Worm (Caenorhabditis elegans): ENCODE results near the gene flad-1.

The flad-1 gene

DNA sequence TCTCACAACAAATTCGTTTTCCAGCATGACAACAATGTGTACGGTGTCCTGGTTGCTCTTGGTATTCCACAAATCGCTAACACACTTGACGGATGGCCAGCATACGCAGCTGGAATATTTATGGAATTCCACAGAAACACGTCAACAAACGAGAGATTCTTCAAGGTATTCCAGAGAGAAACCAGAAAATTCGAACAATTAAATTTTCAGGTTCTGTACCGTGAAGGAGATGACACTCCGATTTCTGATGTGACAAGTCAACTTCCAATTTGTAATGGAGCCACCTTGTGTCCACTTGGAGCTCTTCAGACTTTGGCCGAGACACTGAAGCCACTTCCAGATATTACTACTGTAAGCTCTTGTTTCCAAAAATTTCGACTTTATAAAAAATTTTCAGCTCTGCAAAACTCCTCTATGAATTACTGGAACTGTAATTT lies 10.0 kb upstream of the flad-1 start:
- TF ChIP-seq lin-39 (tag; optimal IDR thresholded peaks at IDR 0.05) (no peak), ztf-4 (tag; optimal IDR thresholded peaks at IDR 0.05) (no peak), nhr-43 (tag; optimal IDR thresholded peaks at IDR 0.05; ENCODE audit: poor library complexity, severe bottlenecking) (peak; percentile 60), nhr-237 (tag; optimal IDR thresholded peaks at IDR 0.05) (no peak), lsy-12 (tag; optimal IDR thresholded peaks at IDR 0.05) (peak; percentile 29), ceh-82 (tag; optimal IDR thresholded peaks at IDR 0.05) (no peak), unc-62 (GFP tag; optimal IDR thresholded peaks at IDR 0.05) (no peak), elt-2 (tag; optimal IDR thresholded peaks at IDR 0.05) (peak; percentile 11), ama-1 (optimal IDR thresholded peaks at IDR 0.05) (peak; percentile 92), egl-27 (tag; optimal IDR thresholded peaks at IDR 0.05) (no peak)

DNA sequence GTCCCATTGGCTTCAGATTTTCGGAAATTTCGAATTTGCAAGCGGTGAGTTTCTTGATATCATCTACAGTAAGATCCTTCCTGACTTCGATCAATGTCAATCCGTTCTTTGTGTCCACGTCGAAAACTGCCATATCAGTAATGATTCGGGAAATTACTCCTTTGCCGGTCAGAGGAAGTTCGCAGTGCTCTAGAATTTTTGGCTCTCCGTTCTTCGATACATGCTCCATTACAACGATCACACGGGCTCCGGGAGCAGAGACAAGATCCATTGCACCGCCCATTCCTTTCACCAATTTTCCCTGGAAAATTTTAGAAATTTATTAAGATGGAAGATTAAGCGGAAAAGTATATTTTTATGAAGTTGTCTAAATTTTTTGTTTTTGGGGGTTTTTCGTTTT lies 9.4 kb upstream of the flad-1 start:
- no peak for TF ChIP-seq mml-1 (tag; optimal IDR thresholded peaks at IDR 0.05)
- TF ChIP-seq ceh-82 (tag; optimal IDR thresholded peaks at IDR 0.05): no peak
- TF ChIP-seq nhr-43 (tag; optimal IDR thresholded peaks at IDR 0.05; ENCODE audit: poor library complexity, severe bottlenecking): peak; percentile 41
- peak; percentile 86 for TF ChIP-seq ama-1 (optimal IDR thresholded peaks at IDR 0.05)

DNA sequence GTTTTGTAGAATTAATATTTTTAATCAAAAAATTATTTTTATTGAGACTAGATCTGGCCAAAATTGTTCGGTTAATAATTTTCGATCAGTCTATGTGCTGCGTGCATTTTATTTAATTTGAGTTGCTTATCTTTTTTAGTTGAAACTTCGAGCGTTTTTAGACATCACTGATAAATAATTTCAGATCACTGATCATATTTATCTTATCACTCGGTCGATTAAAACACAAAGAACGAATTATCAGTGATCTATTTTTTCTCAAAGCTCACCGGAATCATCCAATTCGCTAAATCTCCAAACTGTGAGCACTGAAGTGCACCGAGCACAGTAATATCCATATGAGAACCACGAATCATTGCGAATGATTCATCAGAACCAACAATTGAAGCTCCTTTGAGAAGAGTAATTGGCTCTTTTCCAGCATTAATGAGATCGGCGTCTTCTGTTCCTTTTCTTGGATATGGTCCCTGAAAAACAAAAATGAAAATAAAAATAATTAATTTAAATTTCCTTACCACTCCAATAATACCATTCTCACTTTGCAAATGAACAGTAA lies 8.8 kb upstream of the flad-1 start:
- no peak for TF ChIP-seq elt-1 (tag; optimal IDR thresholded peaks at IDR 0.05)
- TF ChIP-seq pha-4 (tag; optimal IDR thresholded peaks at IDR 0.05): peak; percentile 38
- no peak for TF ChIP-seq nhr-11 (tag; optimal IDR thresholded peaks at IDR 0.05)
- no peak for TF ChIP-seq ztf-11 (tag; optimal IDR thresholded peaks at IDR 0.05)
- TF ChIP-seq egl-27 (tag; optimal IDR thresholded peaks at IDR 0.05): no peak
- no peak for TF ChIP-seq lin-15B (tag; optimal IDR thresholded peaks at IDR 0.05)
- TF ChIP-seq unc-39 (tag; optimal IDR thresholded peaks at IDR 0.05): no peak
- TF ChIP-seq aly-2 (tag; optimal IDR thresholded peaks at IDR 0.05): no peak
- TF ChIP-seq nhr-76 (tag; optimal IDR thresholded peaks at IDR 0.05): no peak
- TF ChIP-seq nhr-43 (tag; optimal IDR thresholded peaks at IDR 0.05; ENCODE audit: poor library complexity, severe bottlenecking): no peak
- peak; percentile 82 for TF ChIP-seq pqm-1 (tag; optimal IDR thresholded peaks at IDR 0.05)
- TF ChIP-seq R02D3.7 (tag; optimal IDR thresholded peaks at IDR 0.05): no peak
- TF ChIP-seq nhr-67 (tag; optimal IDR thresholded peaks at IDR 0.05): no peak
- TF ChIP-seq lsy-12 (tag; optimal IDR thresholded peaks at IDR 0.05): no peak
- TF ChIP-seq mml-1 (tag; optimal IDR thresholded peaks at IDR 0.05): no peak
- TF ChIP-seq ama-1 (optimal IDR thresholded peaks at IDR 0.05): peak; percentile 37
- TF ChIP-seq skn-1 (tag; optimal IDR thresholded peaks at IDR 0.05): no peak
- TF ChIP-seq nhr-12 (tag; optimal IDR thresholded peaks at IDR 0.05): no peak
- TF ChIP-seq elt-2 (tag; optimal IDR thresholded peaks at IDR 0.05): peak; percentile 83

DNA sequence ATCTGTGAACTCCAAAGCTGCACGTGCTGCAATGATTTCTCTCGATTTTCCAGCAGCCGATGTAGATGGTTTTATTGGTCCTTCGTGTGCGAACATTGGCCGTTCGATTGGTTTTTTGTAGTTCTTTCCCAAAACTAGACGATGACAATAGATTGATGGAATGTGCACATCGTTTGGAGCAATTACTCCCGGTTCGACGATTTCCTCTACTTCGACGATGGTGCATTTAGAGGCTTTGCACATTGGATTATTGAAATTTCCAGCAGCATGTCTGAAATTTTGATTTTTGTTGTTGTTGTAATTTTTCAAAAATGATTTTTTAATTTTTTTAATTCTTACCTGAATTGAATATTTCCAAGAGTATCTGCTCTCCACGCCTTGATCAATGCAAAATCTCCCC lies 8.3 kb upstream of the flad-1 start:
- TF ChIP-seq ama-1 (optimal IDR thresholded peaks at IDR 0.05) (peak; percentile 55), hmg-11 (tag; optimal IDR thresholded peaks at IDR 0.05) (no peak)

DNA sequence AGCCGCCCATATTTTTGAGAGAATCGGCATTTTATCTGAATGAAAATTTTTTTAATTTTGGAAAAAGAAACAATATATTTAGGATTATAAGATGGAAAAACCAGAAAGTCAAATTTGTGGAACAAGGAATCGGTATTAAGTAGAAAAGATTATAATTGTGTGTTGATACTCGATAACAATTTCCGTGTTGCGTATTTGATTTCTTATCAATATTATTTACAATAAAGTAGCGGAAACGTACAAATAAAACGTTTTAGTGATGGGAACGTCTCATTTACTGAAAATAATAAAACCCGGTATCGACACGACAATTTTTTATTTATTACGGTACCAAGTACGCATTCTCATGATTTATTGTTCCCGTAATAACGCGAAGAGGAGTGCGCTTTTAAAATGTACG lies 7.1 kb upstream of the flad-1 start, which contains the start of gene C05C10.3:
C05C10.3 (minus strand) TSS at position 35 of the 400 bp plus-strand sequence.
- no peak for TF ChIP-seq nhr-12 (tag; optimal IDR thresholded peaks at IDR 0.05)
- no peak for TF ChIP-seq elt-1 (tag; optimal IDR thresholded peaks at IDR 0.05)
- TF ChIP-seq pha-4 (tag; optimal IDR thresholded peaks at IDR 0.05): peak; percentile 6
- TF ChIP-seq pqm-1 (tag; optimal IDR thresholded peaks at IDR 0.05): peak; percentile 75
- peak; percentile 60 for TF ChIP-seq elt-2 (tag; optimal IDR thresholded peaks at IDR 0.05)
- TF ChIP-seq fkh-10 (GFP tag; optimal IDR thresholded peaks at IDR 0.05): no peak
- TF ChIP-seq hmg-11 (tag; optimal IDR thresholded peaks at IDR 0.05): no peak
- no peak for TF ChIP-seq unc-39 (tag; optimal IDR thresholded peaks at IDR 0.05)
- TF ChIP-seq mml-1 (tag; optimal IDR thresholded peaks at IDR 0.05): no peak
- no peak for TF ChIP-seq egl-27 (tag; optimal IDR thresholded peaks at IDR 0.05)
- no peak for TF ChIP-seq snpc-4 (tag; optimal IDR thresholded peaks at IDR 0.05)

DNA sequence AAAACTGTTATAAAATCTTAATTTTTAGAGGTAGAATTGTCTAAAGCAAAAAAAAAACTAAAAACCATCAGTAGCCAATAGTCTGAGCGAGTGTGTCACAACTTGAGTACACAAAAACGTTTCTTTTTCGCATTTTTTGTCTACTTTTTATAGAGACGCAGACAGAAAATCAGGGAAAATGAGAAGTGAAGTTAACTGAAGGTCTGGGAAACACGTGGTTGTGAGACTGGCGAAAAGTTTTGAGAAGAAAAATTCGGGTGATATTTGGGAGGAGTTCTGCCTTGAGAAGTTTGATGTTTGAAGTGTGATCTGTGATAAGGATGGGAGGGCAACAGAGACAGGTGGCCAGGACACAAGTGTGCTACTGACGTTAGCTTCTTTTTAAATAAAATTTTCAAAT lies 6.3 kb upstream of the flad-1 start:
- TF ChIP-seq nhr-11 (tag; optimal IDR thresholded peaks at IDR 0.05): peak; percentile 94
- no peak for TF ChIP-seq mml-1 (tag; optimal IDR thresholded peaks at IDR 0.05)
- TF ChIP-seq ztf-4 (tag; optimal IDR thresholded peaks at IDR 0.05): no peak
- TF ChIP-seq ceh-16 (tag; optimal IDR thresholded peaks at IDR 0.05): no peak
- TF ChIP-seq fkh-10 (GFP tag; optimal IDR thresholded peaks at IDR 0.05): no peak
- peak; percentile 75 for TF ChIP-seq nfya-1 (tag; optimal IDR thresholded peaks at IDR 0.05; ENCODE audit: insufficient read depth)
- peak; percentile 65 for TF ChIP-seq mdl-1 (tag; optimal IDR thresholded peaks at IDR 0.05)
- peak; percentile 75 for TF ChIP-seq elt-2 (tag; optimal IDR thresholded peaks at IDR 0.05)
- no peak for TF ChIP-seq ztf-11 (tag; optimal IDR thresholded peaks at IDR 0.05)
- TF ChIP-seq unc-39 (tag; optimal IDR thresholded peaks at IDR 0.05): no peak
- TF ChIP-seq snpc-4 (tag; optimal IDR thresholded peaks at IDR 0.05): no peak
- TF ChIP-seq nhr-237 (tag; optimal IDR thresholded peaks at IDR 0.05): no peak
- no peak for TF ChIP-seq elt-1 (tag; optimal IDR thresholded peaks at IDR 0.05)
- no peak for TF ChIP-seq sea-2 (GFP tag; optimal IDR thresholded peaks at IDR 0.05)
- TF ChIP-seq ZK546.5 (tag; optimal IDR thresholded peaks at IDR 0.05): no peak
- peak; percentile 94 for TF ChIP-seq pha-4 (tag; optimal IDR thresholded peaks at IDR 0.05)
- no peak for TF ChIP-seq ceh-9 (tag; optimal IDR thresholded peaks at IDR 0.05)
- no peak for TF ChIP-seq elt-3 (tag; optimal IDR thresholded peaks at IDR 0.05)
- peak; percentile 58 for TF ChIP-seq egl-27 (tag; optimal IDR thresholded peaks at IDR 0.05)
- no peak for TF ChIP-seq nhr-77 (tag; optimal IDR thresholded peaks at IDR 0.05)
- no peak for TF ChIP-seq skn-1 (tag; optimal IDR thresholded peaks at IDR 0.05)
- TF ChIP-seq lin-39 (tag; optimal IDR thresholded peaks at IDR 0.05): peak; percentile 2
- TF ChIP-seq jun-1 (tag; optimal IDR thresholded peaks at IDR 0.05): peak; percentile 52
- no peak for TF ChIP-seq ceh-82 (tag; optimal IDR thresholded peaks at IDR 0.05)
- TF ChIP-seq lsy-12 (tag; optimal IDR thresholded peaks at IDR 0.05): peak; percentile 45
- no peak for TF ChIP-seq zag-1 (tag; optimal IDR thresholded peaks at IDR 0.05)
- no peak for TF ChIP-seq fos-1 (tag; optimal IDR thresholded peaks at IDR 0.05)
- peak; percentile 92 for TF ChIP-seq ama-1 (optimal IDR thresholded peaks at IDR 0.05)

Measured in whole organism, L3 larva.